Worm (Caenorhabditis elegans) whole organism, young adult: ENCODE measurements around the gene T14B4.1.

Experiments
- Y95B8A.8 ChIP-seq: fragments of 200-800 bp; sonication (Bioruptor generic); IDR thresholded peaks from 2 replicates; pipeline ENCODE4 v1.3.6; 2022; ENCODE audit warnings: missing genetic modification reagents, missing genetic modification characterization, missing compliant biosample characterization
- him-1 ChIP-seq: sonication (generic microtip); optimal IDR thresholded peaks from 2 replicates; lab custom pipeline; 2016; ENCODE audit warnings: missing genotype, missing genetic modification reagents, missing genetic modification characterization, missing compliant biosample characterization
- hlh-26 ChIP-seq: fragments of 200-800 bp; sonication (Bioruptor generic); conservative IDR thresholded peaks from 2 replicates; pipeline ENCODE4 v1.3.6; 2022; ENCODE audit warnings: missing genetic modification reagents, missing genetic modification characterization, missing compliant biosample characterization
- hmg-1.2 ChIP-seq: fragments of 200-800 bp; sonication (Bioruptor generic); IDR thresholded peaks from 2 replicates; pipeline ENCODE4 v1.3.6; 2022; ENCODE audit warnings: missing genetic modification reagents, missing genetic modification characterization, missing compliant biosample characterization
- let-526 ChIP-seq: fragments of 200-800 bp; sonication (Bioruptor generic); IDR thresholded peaks from 2 replicates; pipeline ENCODE4 v1.3.6; 2022; ENCODE audit warnings: missing genetic modification reagents, missing genetic modification characterization, missing compliant biosample characterization
- lin-35 ChIP-seq, 3 experiments: fragments of 150-350 bp in 2 of 3; sonication (generic microtip) in 1 of 3; optimal IDR thresholded peaks; 2 replicates each; lab custom pipeline; 2014 to 2018; ENCODE audit warnings: missing biosample characterization in 3 of 3, missing genetic modification characterization in 3 of 3, missing genetic modification reagents in 3 of 3
- madf-6 ChIP-seq: fragments of 200-800 bp; sonication (Bioruptor generic); IDR thresholded peaks from 2 replicates; pipeline ENCODE4 v1.3.6; 2022; ENCODE audit warnings: missing genetic modification reagents, missing genetic modification characterization, missing compliant biosample characterization
- nhr-80 ChIP-seq: sonication (generic microtip); optimal IDR thresholded peaks from 2 replicates; lab custom pipeline; 2016; ENCODE audit warnings: missing genetic modification characterization, missing compliant biosample characterization
- snpc-4 ChIP-seq, 5 experiments: fragments of 150-350 bp in 1 of 5; sonication (generic microtip) in 4 of 5; optimal IDR thresholded peaks; 2 replicates each; lab custom pipeline; 2014 to 2018; ENCODE audit warnings: missing genetic modification characterization in 5 of 5, missing biosample characterization in 3 of 5, antibody characterized with exemption in 2 of 5, mild to moderate bottlenecking in 2 of 5, missing compliant biosample characterization in 2 of 5, missing genotype in 2 of 5, moderate library complexity in 2 of 5, missing genetic modification reagents in 1 of 5
- unc-62 ChIP-seq: fragments of 150-350 bp; optimal IDR thresholded peaks from 2 replicates; lab custom pipeline; 2014; ENCODE audit warnings: missing biosample characterization, missing genetic modification reagents, missing genetic modification characterization

- TF ChIP-seq nhr-80 (tag; lab: Kevin White, UChicago), result no peak
- TF ChIP-seq madf-6 (GFP tag; lab: Robert Waterston, UW), result no peak
- TF ChIP-seq unc-62 (GFP tag; lab: Kevin White, UChicago), result no peak
- TF ChIP-seq let-526 (GFP tag; lab: Robert Waterston, UW), result no peak
- no peak for TF ChIP-seq lin-35 (GFP tag; optimal IDR thresholded peaks at IDR 0.05; lab: Kevin White, UChicago)
- TF ChIP-seq hlh-26 (GFP tag; lab: Robert Waterston, UW), result no peak
- no peak for TF ChIP-seq hmg-1.2 (GFP tag; lab: Robert Waterston, UW)
- TF ChIP-seq Y95B8A.8 (GFP tag; lab: Robert Waterston, UW), result no peak
- TF ChIP-seq him-1 (tag; lab: Kevin White, UChicago), result no peak
- no peak for TF ChIP-seq snpc-4 (GFP tag; optimal IDR thresholded peaks at IDR 0.05; lab: Kevin White, UChicago)
- TF ChIP-seq snpc-4 (tag; optimal IDR thresholded peaks at IDR 0.05; lab: Kevin White, UChicago), result no peak
Observed at ce11 chrII:6726814-6727213, 9.9 kb upstream of the T14B4.1 start.
